Worm (Caenorhabditis elegans) whole organism, late embryonic: ENCODE results near the gene str-217.
"Not testable (repeated sequence)": the region's sequence is repeated elsewhere in the genome, so short reads cannot be mapped to it uniquely, and the experiment has no call there.

Source experiments
- C38D4.7 ChIP-seq: fragments of 200-800 bp; sonication (Bioruptor generic); optimal IDR thresholded peaks from 2 replicates; lab custom pipeline; 2018; ENCODE audit warnings: mild to moderate bottlenecking, missing genetic modification characterization, moderate library complexity, missing compliant biosample characterization
- F13H6.1 ChIP-seq: sonication (generic microtip); optimal IDR thresholded peaks from 2 replicates; lab custom pipeline; 2016; ENCODE audit warnings: missing genetic modification characterization, missing compliant biosample characterization
- K02D7.2 ChIP-seq: sonication (generic microtip); optimal IDR thresholded peaks from 2 replicates; lab custom pipeline; 2017; ENCODE audit warnings: mild to moderate bottlenecking, missing genetic modification characterization, missing compliant biosample characterization
- T23F11.4 ChIP-seq: fragments of 200-800 bp; sonication (Bioruptor generic); optimal IDR thresholded peaks from 2 replicates; lab custom pipeline; 2018; ENCODE audit warnings: mild to moderate bottlenecking, missing genetic modification characterization, missing compliant biosample characterization
- ama-1 ChIP-seq: fragments of 150-350 bp; optimal IDR thresholded peaks from 2 replicates; lab custom pipeline; 2014
- ceh-14 ChIP-seq: sonication (generic microtip); optimal IDR thresholded peaks from 2 replicates; lab custom pipeline; 2016; ENCODE audit warnings: missing genotype, missing genetic modification characterization, missing compliant biosample characterization
- ceh-19 ChIP-seq: fragments of 200-800 bp; sonication (Bioruptor generic); optimal IDR thresholded peaks from 2 replicates; lab custom pipeline; 2018; ENCODE audit warnings: mild to moderate bottlenecking, missing genetic modification characterization, missing compliant biosample characterization
- ceh-2 ChIP-seq: sonication (generic microtip); optimal IDR thresholded peaks from 2 replicates; lab custom pipeline; 2016; ENCODE audit warnings: missing genotype, missing genetic modification characterization, missing compliant biosample characterization
- ceh-6 ChIP-seq: fragments of 200-800 bp; sonication (Bioruptor generic); optimal IDR thresholded peaks from 2 replicates; lab custom pipeline; 2018; ENCODE audit warnings: mild to moderate bottlenecking, missing genetic modification characterization, missing compliant biosample characterization
- ceh-9 ChIP-seq: sonication (generic microtip); optimal IDR thresholded peaks from 2 replicates; lab custom pipeline; 2016; ENCODE audit warnings: mild to moderate bottlenecking, missing genetic modification characterization, inconsistent platforms, missing compliant biosample characterization
- che-1 ChIP-seq: sonication (generic microtip); optimal IDR thresholded peaks from 2 replicates; lab custom pipeline; 2016; ENCODE audit warnings: mild to moderate bottlenecking, missing genetic modification characterization, missing compliant biosample characterization
- dve-1 ChIP-seq: sonication (generic microtip); optimal IDR thresholded peaks from 2 replicates; lab custom pipeline; 2017; ENCODE audit warnings: antibody characterized with exemption, mild to moderate bottlenecking, missing genetic modification characterization, missing compliant biosample characterization
- elt-2 ChIP-seq: sonication (generic microtip); optimal IDR thresholded peaks from 2 replicates; lab custom pipeline; 2016; ENCODE audit warnings: missing genetic modification reagents, missing genetic modification characterization, missing compliant biosample characterization
- elt-4 ChIP-seq: sonication (generic microtip); optimal IDR thresholded peaks from 2 replicates; lab custom pipeline; 2016; ENCODE audit warnings: missing genetic modification characterization, missing compliant biosample characterization
- fkh-6 ChIP-seq: sonication (generic microtip); optimal IDR thresholded peaks from 2 replicates; lab custom pipeline; 2016; ENCODE audit warnings: missing genetic modification characterization, missing compliant biosample characterization
- gmeb-2 ChIP-seq: sonication (generic microtip); optimal IDR thresholded peaks from 2 replicates; lab custom pipeline; 2016; ENCODE audit warnings: missing genetic modification characterization, inconsistent platforms, missing compliant biosample characterization
- hlh-13 ChIP-seq: fragments of 200-800 bp; sonication (Bioruptor generic); optimal IDR thresholded peaks from 2 replicates; lab custom pipeline; 2018; ENCODE audit warnings: mild to moderate bottlenecking, missing genetic modification characterization, missing compliant biosample characterization
- hlh-8 ChIP-seq: sonication (generic microtip); optimal IDR thresholded peaks from 2 replicates; lab custom pipeline; 2016; ENCODE audit warnings: missing genotype, missing genetic modification characterization, missing compliant biosample characterization
- lim-6 ChIP-seq: sonication (generic microtip); optimal IDR thresholded peaks from 2 replicates; lab custom pipeline; 2016; ENCODE audit warnings: missing genetic modification characterization, missing compliant biosample characterization
- madf-2 ChIP-seq: sonication (generic microtip); optimal IDR thresholded peaks from 2 replicates; lab custom pipeline; 2017; ENCODE audit warnings: missing genetic modification characterization, missing compliant biosample characterization
- nhr-11 ChIP-seq: fragments of 150-350 bp; optimal IDR thresholded peaks from 2 replicates; lab custom pipeline; 2014; ENCODE audit warnings: missing biosample characterization, missing genetic modification characterization
- nhr-232 ChIP-seq: sonication (generic microtip); optimal IDR thresholded peaks from 2 replicates; lab custom pipeline; 2016; ENCODE audit warnings: missing genetic modification characterization, missing compliant biosample characterization
- npax-4 ChIP-seq: sonication (generic microtip); optimal IDR thresholded peaks from 2 replicates; lab custom pipeline; 2016; ENCODE audit warnings: missing genetic modification characterization, missing compliant biosample characterization
- pax-1 ChIP-seq: fragments of 150-350 bp; optimal IDR thresholded peaks from 2 replicates; lab custom pipeline; 2014; ENCODE audit warnings: missing biosample characterization, missing genetic modification characterization
- pha-2 ChIP-seq: sonication (generic microtip); optimal IDR thresholded peaks from 2 replicates; lab custom pipeline; 2017; ENCODE audit warnings: mild to moderate bottlenecking, missing genetic modification characterization, missing compliant biosample characterization
- pha-4 ChIP-seq: fragments of 150-350 bp; optimal IDR thresholded peaks from 2 replicates; lab custom pipeline; 2018; ENCODE audit warnings: missing biosample characterization, missing genetic modification reagents, missing genetic modification characterization
- pros-1 ChIP-seq: fragments of 150-350 bp; optimal IDR thresholded peaks from 2 replicates; lab custom pipeline; 2014; ENCODE audit warnings: missing biosample characterization, missing genetic modification reagents, missing genetic modification characterization
- sdc-2 ChIP-seq: sonication (generic microtip); optimal IDR thresholded peaks from 2 replicates; lab custom pipeline; 2016; ENCODE audit warnings: missing genotype, missing genetic modification characterization, missing compliant biosample characterization
- sox-4 ChIP-seq: sonication (generic microtip); optimal IDR thresholded peaks from 2 replicates; lab custom pipeline; 2017; ENCODE audit warnings: mild to moderate bottlenecking, missing genetic modification characterization, inconsistent platforms, missing compliant biosample characterization
- syd-9 ChIP-seq: sonication (generic microtip); optimal IDR thresholded peaks from 2 replicates; lab custom pipeline; 2016; ENCODE audit warnings: mild to moderate bottlenecking, missing genetic modification characterization, moderate library complexity, missing compliant biosample characterization
- tbx-2 ChIP-seq: sonication (generic microtip); optimal IDR thresholded peaks from 2 replicates; lab custom pipeline; 2016; ENCODE audit warnings: missing genetic modification characterization, missing compliant biosample characterization
- unc-3 ChIP-seq, 2 experiments: fragments of 200-800 bp in 1 of 2; sonication (Bioruptor generic) in 1 of 2; sonication (generic microtip) in 1 of 2; conservative IDR thresholded peaks in 1 of 2; optimal IDR thresholded peaks in 1 of 2; 2 replicates each; pipeline versions ENCODE4 v1.3.6 to Lab custom; 2016 to 2022; ENCODE audit warnings: missing compliant biosample characterization in 2 of 2, missing genetic modification characterization in 2 of 2, missing genetic modification reagents in 1 of 2
- unc-42 ChIP-seq: sonication (generic microtip); optimal IDR thresholded peaks from 2 replicates; lab custom pipeline; 2016; ENCODE audit warnings: missing genotype, missing genetic modification characterization, missing compliant biosample characterization
- zip-5 ChIP-seq: sonication (generic microtip); optimal IDR thresholded peaks from 2 replicates; lab custom pipeline; 2016; ENCODE audit warnings: missing genetic modification characterization, missing compliant biosample characterization

The str-217 gene

DNA sequence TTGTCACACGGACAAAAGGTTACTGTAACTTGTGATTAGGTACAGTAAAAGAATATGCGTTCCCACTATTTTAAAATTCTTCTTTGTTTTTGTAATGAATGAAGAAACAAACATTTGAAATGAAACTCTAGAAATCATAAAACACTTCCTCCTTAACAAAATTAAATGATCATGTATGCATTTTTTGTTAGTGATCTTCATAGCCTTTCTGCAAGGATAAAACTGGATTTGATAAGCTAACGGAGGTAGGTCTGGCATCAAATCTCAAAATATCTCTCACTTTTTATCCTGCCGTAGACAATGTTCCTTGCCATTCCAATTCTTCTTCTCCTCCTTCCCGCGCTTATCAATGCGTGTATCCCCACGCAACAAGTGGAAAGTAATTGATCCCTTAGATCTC, 48.6 kb downstream of the str-217 start, which contains the start of gene clec-238:
Gene clec-238, plus strand, starts transcription at position 301 of the 400 bp plus-strand sequence.
- no peak for TF ChIP-seq ama-1 (lab: Kevin White, UChicago)
- TF ChIP-seq ceh-14 (tag; lab: Kevin White, UChicago) = no peak
- no peak for TF ChIP-seq F13H6.1 (tag; lab: Kevin White, UChicago)
- TF ChIP-seq pha-2 (tag; lab: Kevin White, UChicago) = no peak
- no peak for TF ChIP-seq pros-1 (tag; lab: Kevin White, UChicago)
- no peak for TF ChIP-seq dve-1
- no peak for TF ChIP-seq ceh-6 (GFP tag; lab: Kevin White, UChicago)
- TF ChIP-seq pha-4 (tag; lab: Kevin White, UChicago) = no peak
- TF ChIP-seq zip-5 = no peak
- TF ChIP-seq ceh-9 (tag; lab: Kevin White, UChicago) = no peak
- TF ChIP-seq nhr-232 (tag; lab: Kevin White, UChicago) = no peak
- no peak for TF ChIP-seq ceh-2 (tag; lab: Kevin White, UChicago)
- no peak for TF ChIP-seq T23F11.4 (GFP tag; lab: Kevin White, UChicago)
- no peak for TF ChIP-seq unc-42 (tag; lab: Kevin White, UChicago)
- no peak for TF ChIP-seq K02D7.2 (tag; lab: Kevin White, UChicago)

DNA sequence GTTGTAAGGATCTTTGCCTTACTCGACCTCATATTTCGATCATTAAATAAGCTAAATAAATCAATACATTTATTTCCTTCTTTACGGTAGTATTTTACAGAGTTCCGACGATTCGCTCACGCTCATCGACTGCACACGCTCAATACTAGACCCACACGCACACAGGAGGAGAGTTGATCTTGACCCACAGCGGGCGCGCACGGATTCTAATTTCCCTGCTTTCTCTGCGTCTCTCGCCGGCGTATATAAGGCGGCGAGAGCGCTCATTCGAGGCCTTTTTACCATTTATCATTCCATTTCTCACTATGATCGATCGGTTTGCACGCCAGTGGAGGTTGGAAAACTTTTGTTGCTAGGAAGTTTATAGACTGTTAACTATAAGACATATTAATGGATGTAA, 50.1 kb downstream of the str-217 start:
- no peak for TF ChIP-seq hlh-13
- no peak for TF ChIP-seq syd-9
- no peak for TF ChIP-seq ceh-19 (GFP tag; lab: Kevin White, UChicago)
- no peak for TF ChIP-seq nhr-11
- no peak for TF ChIP-seq pax-1 (tag; lab: Kevin White, UChicago)
- TF ChIP-seq madf-2 = no peak
- TF ChIP-seq npax-4 (tag; lab: Kevin White, UChicago) = no peak
- TF ChIP-seq sdc-2 = no peak
- no peak for TF ChIP-seq C38D4.7 (GFP tag; lab: Kevin White, UChicago)
- TF ChIP-seq tbx-2 (tag; lab: Kevin White, UChicago) = no peak
- TF ChIP-seq gmeb-2 = no peak
- TF ChIP-seq nhr-232 (tag; lab: Kevin White, UChicago) = no peak
- TF ChIP-seq sox-4 (tag; lab: Kevin White, UChicago) = no peak
- TF ChIP-seq che-1 (tag; lab: Kevin White, UChicago) = no peak
- TF ChIP-seq fkh-6 (tag; lab: Kevin White, UChicago) = no peak
- TF ChIP-seq ceh-2 (tag; lab: Kevin White, UChicago) = no peak
- no peak for TF ChIP-seq elt-4 (tag; lab: Kevin White, UChicago)
- TF ChIP-seq unc-3 (GFP tag; conservative IDR thresholded peaks at IDR 0.05; lab: Robert Waterston, UW) = no peak
- no peak for TF ChIP-seq unc-3 (tag; optimal IDR thresholded peaks at IDR 0.05; lab: Kevin White, UChicago)
- TF ChIP-seq elt-2 (tag; lab: Kevin White, UChicago) = no peak

DNA sequence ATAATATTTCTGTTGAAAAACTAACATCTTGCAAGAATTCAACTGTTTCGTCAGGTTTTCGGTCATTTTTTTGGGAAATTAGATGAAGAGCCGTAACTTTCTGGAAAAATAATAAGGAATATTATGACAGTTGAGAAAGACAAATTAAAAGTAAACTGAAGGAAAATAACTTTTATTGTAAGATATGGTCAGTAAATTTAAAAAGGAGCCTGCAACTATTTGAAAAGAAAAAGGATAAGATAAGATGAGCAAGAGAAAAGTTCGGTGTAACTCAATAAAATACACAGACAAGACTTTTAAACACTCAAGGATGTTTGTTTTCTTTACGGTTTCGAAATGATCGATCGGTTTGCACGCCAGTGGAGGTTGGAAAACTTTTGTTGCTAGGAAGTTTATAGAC, 50.5 kb downstream of the str-217 start, which contains the start of gene fbxa-111:
Gene fbxa-111, minus strand, starts transcription at position 101 of the 400 bp plus-strand sequence.
- TF ChIP-seq hlh-8; elt-2 (tag; lab: Kevin White, UChicago); lim-6: not testable (repeated sequence)
